Worm (Caenorhabditis elegans) whole organism, mixed stage, embryonic: ENCODE data around the gene gen-1.

ENCODE experiments used
- lin-13 ChIP-seq: fragments of 150-350 bp; optimal IDR thresholded peaks from 2 replicates; lab custom pipeline; 2014; ENCODE audit warnings: missing biosample characterization, missing genetic modification characterization
- mab-5 ChIP-seq: fragments of 150-350 bp; optimal IDR thresholded peaks from 2 replicates; lab custom pipeline; 2014; ENCODE audit warnings: missing biosample characterization, missing genetic modification characterization

DNA sequence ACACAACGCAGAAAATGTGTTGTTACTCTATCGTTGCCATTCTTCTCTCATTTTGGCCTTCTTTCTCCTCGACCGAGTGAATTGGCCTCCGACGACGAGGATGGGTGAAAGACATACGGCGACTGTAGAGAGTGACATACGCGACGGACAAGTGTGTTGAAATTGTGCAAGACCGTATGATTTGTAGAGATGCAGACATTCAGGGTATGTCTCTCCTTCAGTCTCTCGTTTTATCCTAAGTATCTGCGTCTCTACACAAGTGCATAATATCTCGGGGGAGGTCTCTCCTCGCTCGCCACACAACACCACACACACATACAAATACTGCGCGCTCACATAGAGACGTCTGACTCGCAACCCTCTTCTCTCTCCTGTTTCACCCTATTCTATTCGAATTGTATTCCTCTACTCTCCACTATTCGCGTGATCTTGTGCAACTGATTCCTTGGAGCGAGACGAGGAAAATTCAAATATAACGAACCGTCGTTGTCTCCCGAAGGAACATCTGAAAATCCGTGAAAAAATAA, 32.2 kb upstream of the gen-1 start, which contains the start of gene hmg-1.2:
- TF ChIP-seq mab-5 (tag; lab: Kevin White, UChicago) (no peak), lin-13 (tag; lab: Kevin White, UChicago) (peak; percentile 67)
